Fruit fly (Drosophila melanogaster): ENCODE data around the gene CG13362.

The CG13362 gene

dm6 chrX:769639-770124 lies 18.6 kb upstream of the CG13362 start, which contains the start of gene fz3 (continued):
- TF ChIP-seq dysf (GFP tag; IDR thresholded peaks at IDR 0.05) (no peak), CG10654 (GFP tag; optimal IDR thresholded peaks at IDR 0.05) (no peak), gce (GFP tag; IDR thresholded peaks at IDR 0.05) (no peak), nmo (GFP tag; optimal IDR thresholded peaks at IDR 0.05) (peak; percentile 37), CG13775 (GFP tag; optimal IDR thresholded peaks at IDR 0.05) (no peak), zfh1 (GFP tag; IDR thresholded peaks at IDR 0.05) (no peak), Nf-YC (tag; optimal IDR thresholded peaks at IDR 0.05) (peak; percentile 35), inv (GFP tag; IDR thresholded peaks at IDR 0.05; ENCODE audit: partially characterized antibody) (peak; percentile 71), luna (GFP tag; optimal IDR thresholded peaks at IDR 0.05) (no peak), amos (GFP tag; IDR thresholded peaks at IDR 0.05; ENCODE audit: partially characterized antibody) (peak; percentile 89), br (optimal IDR thresholded peaks at IDR 0.05) (no peak), CkIIα-i1 (GFP tag; IDR thresholded peaks at IDR 0.05) (no peak), CG2678 (tag; optimal IDR thresholded peaks at IDR 0.05) (peak; percentile 13), CG7839 (tag; optimal IDR thresholded peaks at IDR 0.05) (peak; percentile 21), GATAe (GFP tag; conservative IDR thresholded peaks at IDR 0.05) (no peak), croc (GFP tag; conservative IDR thresholded peaks at IDR 0.05) (no peak), cwo (GFP tag; optimal IDR thresholded peaks at IDR 0.05) (no peak), Lpt (GFP tag; optimal IDR thresholded peaks at IDR 0.05) (no peak), CG42726 (GFP tag; IDR thresholded peaks at IDR 0.05; ENCODE audit: partially characterized antibody) (peak; percentile 91), CG10431 (GFP tag; optimal IDR thresholded peaks at IDR 0.05) (no peak), Pdp1 (GFP tag; optimal IDR thresholded peaks at IDR 0.05) (no peak), crol (GFP tag; IDR thresholded peaks at IDR 0.05) (peak; percentile 79), grau (tag; optimal IDR thresholded peaks at IDR 0.05) (peak; percentile 22), lilli (GFP tag; optimal IDR thresholded peaks at IDR 0.05) (no peak), rib (GFP tag; IDR thresholded peaks at IDR 0.05) (no peak), Kr (GFP tag; optimal IDR thresholded peaks at IDR 0.05) (no peak), Hsf (GFP tag; optimal IDR thresholded peaks at IDR 0.05) (no peak), Lim3 (GFP tag; IDR thresholded peaks at IDR 0.05) (no peak), B-H2 (GFP tag; optimal IDR thresholded peaks at IDR 0.05) (peak; percentile 32), CG9609 (GFP tag; optimal IDR thresholded peaks at IDR 0.05) (no peak), bab2 (GFP tag; optimal IDR thresholded peaks at IDR 0.05) (no peak), CG1529 (GFP tag; optimal IDR thresholded peaks at IDR 0.05) (no peak), CG30431 (GFP tag; optimal IDR thresholded peaks at IDR 0.05) (no peak), CG12744 (GFP tag; optimal IDR thresholded peaks at IDR 0.05) (no peak), CG8944 (GFP tag; optimal IDR thresholded peaks at IDR 0.05) (no peak), Taf1 (GFP tag; IDR thresholded peaks at IDR 0.05) (no peak), Myb (GFP tag; optimal IDR thresholded peaks at IDR 0.05) (peak; percentile 33), CG7556 (GFP tag; optimal IDR thresholded peaks at IDR 0.05) (no peak), sens-2 (GFP tag; IDR thresholded peaks at IDR 0.05) (no peak), CG30020 (tag; optimal IDR thresholded peaks at IDR 0.05) (no peak), CG4820 (GFP tag; optimal IDR thresholded peaks at IDR 0.05) (no peak), CG13296 (GFP tag; optimal IDR thresholded peaks at IDR 0.05) (peak; percentile 9), ash1 (GFP tag; optimal IDR thresholded peaks at IDR 0.05) (no peak), CG10462 (GFP tag; optimal IDR thresholded peaks at IDR 0.05) (no peak), ci (GFP tag; IDR thresholded peaks at IDR 0.05) (peak; percentile 68; the same call in 1 of the 3 replicates), gcm (GFP tag; optimal IDR thresholded peaks at IDR 0.05) (peak; percentile 38), shn (GFP tag; optimal IDR thresholded peaks at IDR 0.05) (no peak), sd (tag; optimal IDR thresholded peaks at IDR 0.05) (no peak), HLH4C (GFP tag; IDR thresholded peaks at IDR 0.05; ENCODE audit: partially characterized antibody) (peak; percentile 85), HmgZ (tag; optimal IDR thresholded peaks at IDR 0.05) (peak; percentile 41), tx (GFP tag; optimal IDR thresholded peaks at IDR 0.05) (no peak), CG3065 (GFP tag; optimal IDR thresholded peaks at IDR 0.05) (no peak)
